Fruit fly (Drosophila melanogaster): ENCODE data around the gene CG9215.

CG9215 gene

DNA sequence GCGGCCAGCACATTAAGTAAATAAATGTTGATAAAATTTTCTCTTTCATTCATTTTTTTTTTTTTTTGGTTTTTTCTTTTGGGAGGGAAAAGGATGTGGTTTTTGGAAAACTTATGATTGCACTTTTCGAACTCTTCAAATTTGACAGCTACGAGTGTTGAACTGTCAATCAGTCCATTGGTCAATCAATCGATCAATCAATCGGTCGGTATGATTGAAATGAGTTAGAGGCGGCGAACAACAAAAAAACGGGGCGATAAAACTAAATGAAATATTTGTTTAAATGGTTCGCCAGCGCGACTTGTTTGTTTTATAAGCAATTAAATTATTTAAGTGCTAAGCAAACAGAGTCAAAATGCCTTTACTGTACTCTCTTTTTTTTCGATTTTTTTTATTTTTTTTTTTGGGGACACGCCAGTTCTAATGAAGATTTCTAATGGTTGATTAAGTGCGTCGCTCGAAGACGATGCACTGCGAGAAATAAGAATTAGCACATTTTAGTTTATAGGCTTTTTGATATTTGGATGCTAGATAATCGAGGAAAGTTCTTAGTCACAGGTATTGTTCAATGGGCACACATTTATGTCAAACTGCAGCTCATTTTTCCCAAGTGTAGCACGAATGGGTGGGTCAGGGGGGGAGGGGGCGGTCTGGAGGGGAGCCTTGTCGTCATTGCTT lies 36.4 kb upstream of the CG9215 start (continued):
- TF ChIP-seq bbx (GFP tag; IDR thresholded peaks at IDR 0.05; ENCODE audit: partially characterized antibody): no peak
- no peak for TF ChIP-seq Scr (GFP tag; IDR thresholded peaks at IDR 0.05; ENCODE audit: partially characterized antibody)
- no peak for TF ChIP-seq ftz-f1 (GFP tag; optimal IDR thresholded peaks at IDR 0.05)
- peak; percentile 32 for TF ChIP-seq CG30020 (tag; optimal IDR thresholded peaks at IDR 0.05)
- TF ChIP-seq CG2712 (tag; optimal IDR thresholded peaks at IDR 0.05): peak; percentile 85
- peak; percentile 80 for TF ChIP-seq ap (GFP tag; IDR thresholded peaks at IDR 0.05)
- TF ChIP-seq CG5180 (GFP tag; optimal IDR thresholded peaks at IDR 0.05): peak; percentile 59
- no peak for TF ChIP-seq CG7745 (tag; optimal IDR thresholded peaks at IDR 0.05)
- TF ChIP-seq CG7963 (GFP tag; IDR thresholded peaks at IDR 0.05; ENCODE audit: partially characterized antibody): no peak
- peak; percentile 43 for TF ChIP-seq en (GFP tag; optimal IDR thresholded peaks at IDR 0.05)
- TF ChIP-seq CHES-1-like (GFP tag; optimal IDR thresholded peaks at IDR 0.05): no peak
- peak; percentile 78 for TF ChIP-seq CG9727 (GFP tag; optimal IDR thresholded peaks at IDR 0.05)
- no peak for TF ChIP-seq Dip2 (GFP tag; IDR thresholded peaks at IDR 0.05)
- peak; percentile 84 for TF ChIP-seq Rfx (GFP tag; IDR thresholded peaks at IDR 0.05)
- peak; percentile 31 for TF ChIP-seq sd (tag; optimal IDR thresholded peaks at IDR 0.05)
- TF ChIP-seq croc (GFP tag; conservative IDR thresholded peaks at IDR 0.05): peak; percentile 59; the same call in 2 of the 3 replicates
- peak; percentile 78 for TF ChIP-seq oc (tag; optimal IDR thresholded peaks at IDR 0.05)
- TF ChIP-seq wor (GFP tag; IDR thresholded peaks at IDR 0.05): peak; percentile 51
- TF ChIP-seq CG12236 (GFP tag; optimal IDR thresholded peaks at IDR 0.05): peak; percentile 51
- no peak for TF ChIP-seq pita (GFP tag; optimal IDR thresholded peaks at IDR 0.05)
- TF ChIP-seq CG4360 (GFP tag; IDR thresholded peaks at IDR 0.05): 0 out of 2 replicates have a peak, but pooled peaks have one; percentile 15
- TF ChIP-seq ab (GFP tag; optimal IDR thresholded peaks at IDR 0.05): no peak
- no peak for TF ChIP-seq yki (optimal IDR thresholded peaks at IDR 0.05)
- TF ChIP-seq H15 (GFP tag; IDR thresholded peaks at IDR 0.05): peak; percentile 79
- TF ChIP-seq CG10147 (GFP tag; optimal IDR thresholded peaks at IDR 0.05): peak; percentile 61
- TF ChIP-seq CG9609 (GFP tag; optimal IDR thresholded peaks at IDR 0.05): peak; percentile 80
- peak; percentile 56 for TF ChIP-seq trh (GFP tag; optimal IDR thresholded peaks at IDR 0.05)
- TF ChIP-seq CG31441 (GFP tag; IDR thresholded peaks at IDR 0.05): peak; percentile 81
- TF ChIP-seq CG6683 (GFP tag; optimal IDR thresholded peaks at IDR 0.05): peak; percentile 12
- TF ChIP-seq D19B (GFP tag; optimal IDR thresholded peaks at IDR 0.05): peak; percentile 41
- peak; percentile 66; the same call in 1 of the 2 replicates for TF ChIP-seq CG7372 (GFP tag; IDR thresholded peaks at IDR 0.05)
- no peak for TF ChIP-seq CG14860 (GFP tag; IDR thresholded peaks at IDR 0.05; ENCODE audit: partially characterized antibody)
- TF ChIP-seq CG7357 (GFP tag; IDR thresholded peaks at IDR 0.05): peak; percentile 33; the same call in 1 of the 3 replicates
- TF ChIP-seq Hr39 (optimal IDR thresholded peaks at IDR 0.05): no peak
- no peak for TF ChIP-seq pan (optimal IDR thresholded peaks at IDR 0.05)
- TF ChIP-seq pan (GFP tag; optimal IDR thresholded peaks at IDR 0.05 in 1 of 2, IDR thresholded peaks at IDR 0.05 in 1 of 2): peak in 1 of 2 experiments; percentile 73
- no peak for TF ChIP-seq Elba2 (GFP tag; optimal IDR thresholded peaks at IDR 0.05)
- peak; percentile 57; the same call in 1 of the 2 replicates for TF ChIP-seq Drgx (GFP tag; IDR thresholded peaks at IDR 0.05)
- peak; percentile 69 for TF ChIP-seq PHDP (tag; optimal IDR thresholded peaks at IDR 0.05)
- TF ChIP-seq CG16863 (GFP tag; optimal IDR thresholded peaks at IDR 0.05): peak; percentile 79
- TF ChIP-seq Hmx (GFP tag; optimal IDR thresholded peaks at IDR 0.05): no peak
- peak; percentile 17 for TF ChIP-seq Fer2 (tag; optimal IDR thresholded peaks at IDR 0.05)
- peak; percentile 82 for TF ChIP-seq CG18262 (tag; optimal IDR thresholded peaks at IDR 0.05)
- peak; percentile 57 for TF ChIP-seq Dad (GFP tag; optimal IDR thresholded peaks at IDR 0.05)
- TF ChIP-seq NC2β (GFP tag; optimal IDR thresholded peaks at IDR 0.05): peak; percentile 33
- TF ChIP-seq phol (tag; optimal IDR thresholded peaks at IDR 0.05): peak; percentile 82
- peak; percentile 61 for TF ChIP-seq CG13624 (GFP tag; optimal IDR thresholded peaks at IDR 0.05)
- no peak for TF ChIP-seq vnd (GFP tag; IDR thresholded peaks at IDR 0.05; ENCODE audit: partially characterized antibody)
- TF ChIP-seq caup (GFP tag; optimal IDR thresholded peaks at IDR 0.05; ENCODE audit: severe bottlenecking): peak; percentile 71
- peak; percentile 51 for TF ChIP-seq da (GFP tag; optimal IDR thresholded peaks at IDR 0.05)

Measured in whole organism, embryonic.